Worm (Caenorhabditis elegans) whole organism, L4 larva: ENCODE measurements around the gene mab-3.

ENCODE experiments used
- ama-1 ChIP-seq: fragments of 150-350 bp; optimal IDR thresholded peaks from 2 replicates; lab custom pipeline; 2014; ENCODE audit warnings: inconsistent platforms, mixed read lengths
- attf-4 ChIP-seq: sonication (generic microtip); optimal IDR thresholded peaks from 3 replicates; lab custom pipeline; 2017; ENCODE audit warnings: missing biosample characterization, missing genetic modification characterization
- ceh-44 ChIP-seq: fragments of 200-800 bp; sonication (Bioruptor generic); IDR thresholded peaks from 2 replicates; pipeline ENCODE4 v1.3.6; 2022; ENCODE audit warnings: missing genetic modification reagents, missing genetic modification characterization, missing compliant biosample characterization
- ceh-82 ChIP-seq: sonication (generic microtip); optimal IDR thresholded peaks from 2 replicates; lab custom pipeline; 2017; ENCODE audit warnings: missing biosample characterization, missing genetic modification characterization
- daf-12 ChIP-seq: fragments of 150-350 bp; optimal IDR thresholded peaks from 2 replicates; lab custom pipeline; 2014; ENCODE audit warnings: missing biosample characterization, missing genetic modification reagents, missing genetic modification characterization
- egl-43 ChIP-seq: fragments of 200-800 bp; sonication (Bioruptor generic); IDR thresholded peaks from 2 replicates; pipeline ENCODE4 v1.3.6; 2022; ENCODE audit warnings: missing genetic modification reagents, missing genetic modification characterization, missing compliant biosample characterization
- nhr-102 ChIP-seq: sonication (generic microtip); optimal IDR thresholded peaks from 2 replicates; lab custom pipeline; 2016; ENCODE audit warnings: mild to moderate bottlenecking, missing genetic modification characterization, moderate library complexity, missing compliant biosample characterization
- nhr-237 ChIP-seq: sonication (generic microtip); optimal IDR thresholded peaks from 2 replicates; lab custom pipeline; 2017; ENCODE audit warnings: missing biosample characterization, missing genetic modification characterization
- pha-4 ChIP-seq, 2 experiments: fragments of 150-350 bp in 1 of 2; fragments of 200-800 bp in 1 of 2; sonication (Bioruptor generic) in 1 of 2; IDR thresholded peaks in 1 of 2; optimal IDR thresholded peaks in 1 of 2; 2 replicates each; pipeline versions ENCODE4 v1.3.6 to Lab custom; 2014 to 2022; ENCODE audit warnings: missing genetic modification characterization in 2 of 2, missing genetic modification reagents in 2 of 2, missing biosample characterization in 1 of 2, missing compliant biosample characterization in 1 of 2
- rbr-2 ChIP-seq: sonication (generic microtip); optimal IDR thresholded peaks from 2 replicates; lab custom pipeline; 2016; ENCODE audit warnings: missing genotype, missing genetic modification characterization, missing compliant biosample characterization
- snpc-4 ChIP-seq: fragments of 150-350 bp; optimal IDR thresholded peaks from 2 replicates; lab custom pipeline; 2014; ENCODE audit warnings: missing biosample characterization, missing genetic modification characterization

DNA sequence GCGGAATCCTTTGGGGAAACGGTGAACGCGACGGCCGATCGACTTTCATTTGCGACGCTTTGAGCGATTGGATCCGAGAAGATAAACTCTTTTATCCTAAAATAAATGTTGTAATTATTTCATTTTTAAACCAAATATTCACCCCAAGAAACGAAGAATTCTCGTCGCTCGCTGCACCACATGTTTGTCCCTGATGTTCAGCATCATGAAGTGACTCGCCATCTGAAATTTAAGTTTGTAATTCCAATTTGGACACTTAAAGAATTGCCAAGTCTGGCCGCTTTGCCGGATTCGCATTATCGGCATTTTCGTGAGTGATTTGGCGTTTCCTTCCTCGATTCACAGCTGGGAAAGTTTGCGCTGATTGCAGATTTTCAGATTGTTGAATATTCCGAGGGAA, 14.0 kb upstream of the mab-3 start, which contains the start of gene Y53C12A.6:
- TF ChIP-seq snpc-4 (tag; lab: Kevin White, UChicago) (no peak), egl-43 (GFP tag; lab: Robert Waterston, UW) (no peak), nhr-102 (tag; lab: Kevin White, UChicago) (no peak), rbr-2 (no peak), ceh-82 (no peak), daf-12 (no peak), attf-4 (tag; lab: Kevin White, UChicago) (no peak), nhr-237 (tag; lab: Kevin White, UChicago) (no peak), pha-4 (GFP tag; IDR thresholded peaks at IDR 0.05; lab: Robert Waterston, UW) (no peak), pha-4 (tag; optimal IDR thresholded peaks at IDR 0.05; lab: Kevin White, UChicago) (no peak), ceh-44 (GFP tag; lab: Robert Waterston, UW) (no peak), ama-1 (lab: Kevin White, UChicago) (no peak)
